Worm (Caenorhabditis elegans): ENCODE measurements around the gene R07D5.2.

Gene R07D5.2

ce11 chrX:15133180-15133579 is 16.8 kb upstream of the R07D5.2 start:
- no peak for TF ChIP-seq dao-5 (tag; optimal IDR thresholded peaks at IDR 0.05)
- no peak for TF ChIP-seq W03F9.2 (tag; optimal IDR thresholded peaks at IDR 0.05)
- TF ChIP-seq him-1 (tag; optimal IDR thresholded peaks at IDR 0.05): no peak

ce11 chrX:15132073-15132472 is 15.7 kb upstream of the R07D5.2 start:
- TF ChIP-seq him-1 (tag; optimal IDR thresholded peaks at IDR 0.05) (no peak), W03F9.2 (tag; optimal IDR thresholded peaks at IDR 0.05) (no peak), dao-5 (tag; optimal IDR thresholded peaks at IDR 0.05) (no peak)

- TF ChIP-seq him-1 (tag; optimal IDR thresholded peaks at IDR 0.05) (no peak), W03F9.2 (tag; optimal IDR thresholded peaks at IDR 0.05) (no peak), dao-5 (tag; optimal IDR thresholded peaks at IDR 0.05) (no peak)
Measured at ce11 chrX:15128184-15128583, 11.8 kb upstream of the R07D5.2 start.

ce11 chrX:15127338-15127737 is 10.9 kb upstream of the R07D5.2 start:
- TF ChIP-seq dao-5 (tag; optimal IDR thresholded peaks at IDR 0.05) (no peak), W03F9.2 (tag; optimal IDR thresholded peaks at IDR 0.05) (no peak), him-1 (tag; optimal IDR thresholded peaks at IDR 0.05) (no peak)

DNA sequence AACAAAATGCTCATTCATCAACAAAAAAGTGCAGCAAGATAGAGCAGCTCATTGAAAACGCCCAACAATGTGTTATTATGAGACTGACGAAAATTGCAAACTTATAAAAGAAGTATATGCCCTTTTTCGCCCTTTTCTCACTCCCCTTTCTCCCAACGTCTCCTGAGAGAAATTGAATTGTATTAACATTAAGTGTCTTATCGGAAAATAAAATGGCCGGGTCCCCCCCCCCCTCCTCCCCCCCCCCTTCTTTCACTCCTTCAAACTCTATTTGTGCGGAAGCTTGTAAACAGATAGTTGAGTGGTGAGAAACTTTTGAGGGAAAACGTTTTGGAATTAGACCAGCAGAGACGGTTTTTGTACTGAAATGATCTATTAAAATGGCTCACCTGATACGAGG is 10.3 kb upstream of the R07D5.2 start:
- TF ChIP-seq W03F9.2 (tag; optimal IDR thresholded peaks at IDR 0.05) (no peak), dao-5 (tag; optimal IDR thresholded peaks at IDR 0.05) (no peak), him-1 (tag; optimal IDR thresholded peaks at IDR 0.05) (no peak)

ce11 chrX:15125138-15125537 is 8.7 kb upstream of the R07D5.2 start:
- TF ChIP-seq him-1 (tag; optimal IDR thresholded peaks at IDR 0.05): no peak
- no peak for TF ChIP-seq W03F9.2 (tag; optimal IDR thresholded peaks at IDR 0.05)
- TF ChIP-seq dao-5 (tag; optimal IDR thresholded peaks at IDR 0.05): no peak

- TF ChIP-seq him-1 (tag; optimal IDR thresholded peaks at IDR 0.05): no peak
- no peak for TF ChIP-seq dao-5 (tag; optimal IDR thresholded peaks at IDR 0.05)
- no peak for TF ChIP-seq W03F9.2 (tag; optimal IDR thresholded peaks at IDR 0.05)
Measured at ce11 chrX:15120545-15120944, 4.1 kb upstream of the R07D5.2 start.

DNA sequence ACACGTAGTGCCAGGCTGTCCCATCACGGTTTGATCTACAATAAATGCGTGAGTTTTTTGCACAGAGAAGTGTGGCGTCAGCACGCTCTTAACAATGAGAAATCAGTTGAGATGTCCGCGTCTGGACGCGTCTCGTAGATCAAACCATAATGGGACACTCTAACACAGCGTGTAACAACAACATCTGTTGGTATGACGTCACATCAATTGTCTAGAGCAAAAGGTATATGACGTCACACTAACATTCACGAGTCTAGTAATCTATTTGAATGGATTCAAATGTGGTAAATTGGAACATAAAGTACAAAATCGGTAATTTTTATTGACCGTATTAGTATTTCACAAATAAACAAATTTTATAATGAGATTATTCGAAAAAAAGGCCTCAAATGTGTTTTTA is 666 bp downstream of the R07D5.2 start:
- TF ChIP-seq W03F9.2 (tag; optimal IDR thresholded peaks at IDR 0.05): no peak
- no peak for TF ChIP-seq dao-5 (tag; optimal IDR thresholded peaks at IDR 0.05)
- TF ChIP-seq him-1 (tag; optimal IDR thresholded peaks at IDR 0.05): no peak

- TF ChIP-seq him-1 (tag; optimal IDR thresholded peaks at IDR 0.05) (no peak), W03F9.2 (tag; optimal IDR thresholded peaks at IDR 0.05) (no peak), dao-5 (tag; optimal IDR thresholded peaks at IDR 0.05) (no peak)
Measured at ce11 chrX:15112172-15112571, 4.2 kb downstream of the R07D5.2 start.

DNA sequence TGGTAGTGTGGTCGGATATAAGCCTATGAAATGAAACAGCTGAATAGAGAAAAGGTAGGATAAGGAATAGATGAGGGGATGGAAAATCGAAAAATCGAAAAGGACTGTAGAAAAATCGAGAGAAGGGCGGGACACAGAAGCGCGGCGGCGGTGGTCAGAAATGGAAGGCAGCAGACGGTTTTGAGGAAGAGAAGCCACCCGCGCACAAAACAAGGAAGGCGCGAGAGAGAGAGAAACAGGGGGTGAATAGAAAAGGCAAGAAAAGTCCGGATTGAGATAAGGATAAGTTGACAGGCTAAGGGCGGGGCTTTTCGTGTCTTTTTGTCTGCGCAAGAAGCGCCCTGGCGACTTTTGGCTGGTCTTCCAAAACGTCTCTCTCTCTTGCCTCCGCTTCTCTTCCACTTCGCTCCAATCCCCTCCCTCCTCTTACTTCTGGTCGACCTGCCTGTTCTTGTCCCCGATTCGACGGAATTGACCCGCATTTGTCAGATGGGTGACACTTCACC is 8.6 kb downstream of the R07D5.2 start, which contains the start of gene mlt-9:
TSS of gene mlt-9 (minus strand) at position 51 of the 506 bp plus-strand sequence.
- TF ChIP-seq him-1 (tag; optimal IDR thresholded peaks at IDR 0.05) (no peak), dao-5 (tag; optimal IDR thresholded peaks at IDR 0.05) (no peak), W03F9.2 (tag; optimal IDR thresholded peaks at IDR 0.05) (no peak)

- TF ChIP-seq him-1 (tag; optimal IDR thresholded peaks at IDR 0.05): no peak
- no peak for TF ChIP-seq dao-5 (tag; optimal IDR thresholded peaks at IDR 0.05)
- TF ChIP-seq W03F9.2 (tag; optimal IDR thresholded peaks at IDR 0.05): no peak
Measured at ce11 chrX:15104963-15105493, 11.4 kb downstream of the R07D5.2 start.

DNA sequence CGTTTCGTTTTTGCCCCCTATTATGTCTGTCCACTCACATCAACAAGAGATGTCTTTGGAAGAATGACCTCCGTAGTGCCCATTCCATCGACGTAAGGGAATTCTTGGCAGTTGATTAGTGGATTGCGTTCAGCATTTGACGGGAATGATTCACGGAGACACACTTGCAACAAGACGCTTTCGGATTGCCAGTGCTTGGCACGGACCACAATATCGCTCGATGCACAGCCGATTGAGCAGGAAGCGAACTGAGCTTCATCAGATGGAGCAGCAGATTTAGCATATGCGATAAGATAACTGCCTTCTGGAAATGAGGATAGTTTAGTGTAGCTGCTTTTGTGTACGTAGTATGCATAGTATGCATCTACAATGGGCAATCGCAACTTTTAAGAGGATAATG is 12.9 kb downstream of the R07D5.2 start:
- no peak for TF ChIP-seq him-1 (tag; optimal IDR thresholded peaks at IDR 0.05)
- TF ChIP-seq dao-5 (tag; optimal IDR thresholded peaks at IDR 0.05): no peak
- no peak for TF ChIP-seq W03F9.2 (tag; optimal IDR thresholded peaks at IDR 0.05)

- TF ChIP-seq W03F9.2 (tag; optimal IDR thresholded peaks at IDR 0.05): no peak
- no peak for TF ChIP-seq dao-5 (tag; optimal IDR thresholded peaks at IDR 0.05)
- no peak for TF ChIP-seq him-1 (tag; optimal IDR thresholded peaks at IDR 0.05)
Measured at ce11 chrX:15100369-15100963, 15.9 kb downstream of the R07D5.2 start, which contains the start of gene dhhc-1. Gene dhhc-1 (minus strand): TSS chrX:15100419.

DNA sequence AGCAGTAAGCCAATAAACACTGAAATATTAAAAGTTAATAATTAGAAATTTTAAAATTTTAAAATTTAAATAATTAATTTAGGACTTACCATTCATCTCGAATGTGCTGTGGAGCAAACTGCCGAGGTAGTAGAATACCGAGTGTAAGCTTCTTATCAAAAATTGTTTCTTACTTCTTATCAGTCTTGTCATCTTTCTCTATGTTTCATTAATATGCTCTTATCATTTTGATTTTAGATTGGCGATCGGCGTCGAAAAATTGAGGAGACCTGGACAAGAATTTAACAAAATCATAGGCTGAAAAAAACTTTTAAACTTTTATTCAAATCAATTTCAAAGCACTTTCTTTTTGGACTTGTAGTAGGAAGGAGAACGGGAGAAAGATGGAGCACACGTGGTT is 18.7 kb downstream of the R07D5.2 start, which contains the start of gene F09B12.3:
TSS of gene F09B12.3 (minus strand) at position 192 of the 400 bp plus-strand sequence.
- TF ChIP-seq him-1 (tag; optimal IDR thresholded peaks at IDR 0.05) (no peak), dao-5 (tag; optimal IDR thresholded peaks at IDR 0.05) (no peak), W03F9.2 (tag; optimal IDR thresholded peaks at IDR 0.05) (no peak)

- TF ChIP-seq dao-5 (tag; optimal IDR thresholded peaks at IDR 0.05): no peak
- no peak for TF ChIP-seq him-1 (tag; optimal IDR thresholded peaks at IDR 0.05)
- no peak for TF ChIP-seq W03F9.2 (tag; optimal IDR thresholded peaks at IDR 0.05)
Measured at ce11 chrX:15096277-15096676, 20.1 kb downstream of the R07D5.2 start.

Data from whole organism, L4/young adult.